Worm (Caenorhabditis elegans): ENCODE data around the gene cyp-33E3.
A peak's percentile ranks its signal among the peaks of the same experiment; 100 is the strongest.

cyp-33E3 gene

ce11 chrIV:8587057-8587456, 27.7 kb upstream of the cyp-33E3 start (continued):
- TF ChIP-seq unc-62 (GFP tag; optimal IDR thresholded peaks at IDR 0.05) (no peak), unc-86 (tag; optimal IDR thresholded peaks at IDR 0.05) (peak; percentile 66), rnt-1 (tag; optimal IDR thresholded peaks at IDR 0.05) (peak; percentile 86), ceh-88 (GFP tag; IDR thresholded peaks at IDR 0.05) (no peak), unc-130 (tag; optimal IDR thresholded peaks at IDR 0.05) (no peak), zag-1 (tag; optimal IDR thresholded peaks at IDR 0.05) (no peak), lin-35 (GFP tag; optimal IDR thresholded peaks at IDR 0.05) (peak; percentile 23 to 40), egl-13 (tag; optimal IDR thresholded peaks at IDR 0.05) (no peak), C16A3.4 (tag; optimal IDR thresholded peaks at IDR 0.05) (no peak), C04F5.9 (tag; optimal IDR thresholded peaks at IDR 0.05) (no peak), sptf-1 (tag; optimal IDR thresholded peaks at IDR 0.05) (no peak), fkh-8 (tag; optimal IDR thresholded peaks at IDR 0.05) (no peak), nhr-76 (tag; optimal IDR thresholded peaks at IDR 0.05) (no peak), mef-2 (tag; optimal IDR thresholded peaks at IDR 0.05) (no peak), lsy-2 (tag; optimal IDR thresholded peaks at IDR 0.05) (peak in 1 of 2 experiments; percentile 58), grh-1 (GFP tag; IDR thresholded peaks at IDR 0.05) (no peak), nhr-47 (tag; optimal IDR thresholded peaks at IDR 0.05) (peak; percentile 14), lin-14 (GFP tag; optimal IDR thresholded peaks at IDR 0.05) (peak; percentile 89), snu-23 (GFP tag; optimal IDR thresholded peaks at IDR 0.05) (peak; percentile 58), nhr-84 (tag; optimal IDR thresholded peaks at IDR 0.05) (no peak), nhr-11 (tag; optimal IDR thresholded peaks at IDR 0.05) (no peak), elt-3 (tag; optimal IDR thresholded peaks at IDR 0.05) (no peak), ztf-11 (tag; optimal IDR thresholded peaks at IDR 0.05) (no peak), nhr-85 (tag) (peak; percentile 81), skn-1 (tag; optimal IDR thresholded peaks at IDR 0.05) (no peak), nhr-28 (tag; optimal IDR thresholded peaks at IDR 0.05) (no peak), irx-1 (tag; optimal IDR thresholded peaks at IDR 0.05) (peak; percentile 3), hlh-4 (tag; optimal IDR thresholded peaks at IDR 0.05) (no peak), jun-1 (tag; optimal IDR thresholded peaks at IDR 0.05) (peak; percentile 24), nhr-77 (tag; optimal IDR thresholded peaks at IDR 0.05) (peak; percentile 39), aly-2 (tag; optimal IDR thresholded peaks at IDR 0.05) (no peak), ceh-63 (GFP tag; optimal IDR thresholded peaks at IDR 0.05) (no peak)

- no peak for TF ChIP-seq C34B4.2 (tag; optimal IDR thresholded peaks at IDR 0.05)
- no peak for TF ChIP-seq ceh-82 (tag; optimal IDR thresholded peaks at IDR 0.05)
- peak; percentile 83 for TF ChIP-seq pax-3 (tag; optimal IDR thresholded peaks at IDR 0.05)
- TF ChIP-seq isw-1 (GFP tag; IDR thresholded peaks at IDR 0.05) = no peak
- peak; percentile 4 for TF ChIP-seq mep-1 (tag; optimal IDR thresholded peaks at IDR 0.05)
- peak; percentile 73 for TF ChIP-seq sox-4 (tag; optimal IDR thresholded peaks at IDR 0.05)
- TF ChIP-seq lin-13 (GFP tag; optimal IDR thresholded peaks at IDR 0.05) = peak; percentile 20
- TF ChIP-seq fkh-8 (tag; optimal IDR thresholded peaks at IDR 0.05) = peak; percentile 53
- TF ChIP-seq nhr-71 (tag; optimal IDR thresholded peaks at IDR 0.05) = peak; percentile 55
- peak; percentile 25 for TF ChIP-seq lin-14 (GFP tag; optimal IDR thresholded peaks at IDR 0.05)
- TF ChIP-seq fkh-10 (GFP tag; optimal IDR thresholded peaks at IDR 0.05) = peak; percentile 9
- peak in 1 of 2 experiments; percentile 7 for TF ChIP-seq lsy-2 (tag; optimal IDR thresholded peaks at IDR 0.05)
- TF ChIP-seq nhr-77 (tag; optimal IDR thresholded peaks at IDR 0.05) = no peak
- TF ChIP-seq dsc-1 (tag; optimal IDR thresholded peaks at IDR 0.05) = peak; percentile 87
- TF ChIP-seq nhr-47 (tag; optimal IDR thresholded peaks at IDR 0.05) = peak; percentile 19
- TF ChIP-seq unc-86 (tag; optimal IDR thresholded peaks at IDR 0.05) = peak; percentile 50
- peak; percentile 18 for TF ChIP-seq ztf-4 (tag; optimal IDR thresholded peaks at IDR 0.05)
- no peak for TF ChIP-seq nhr-20 (tag; optimal IDR thresholded peaks at IDR 0.05)
- TF ChIP-seq mef-2 (tag; optimal IDR thresholded peaks at IDR 0.05) = peak; percentile 58
Observed at ce11 chrIV:8587605-8588004, 27.2 kb upstream of the cyp-33E3 start.
